Worm (Caenorhabditis elegans) whole organism, early embryonic: Measurements from ENCODE around the gene F16G10.1.

ENCODE experiments used
- F13C5.2 ChIP-seq: sonication (generic microtip); optimal IDR thresholded peaks from 2 replicates; lab custom pipeline; 2017; ENCODE audit warnings: mild to moderate bottlenecking, missing genetic modification characterization, inconsistent platforms, missing compliant biosample characterization
- aly-1 ChIP-seq: sonication (generic microtip); optimal IDR thresholded peaks from 2 replicates; lab custom pipeline; 2016; ENCODE audit warnings: missing genetic modification characterization, missing compliant biosample characterization
- ama-1 ChIP-seq: fragments of 150-350 bp; optimal IDR thresholded peaks from 2 replicates; lab custom pipeline; 2014
- ets-7 ChIP-seq: sonication (generic microtip); optimal IDR thresholded peaks from 2 replicates; lab custom pipeline; 2016; ENCODE audit warnings: missing genotype, missing genetic modification characterization, missing compliant biosample characterization
- hmg-4 ChIP-seq: fragments of 200-800 bp; sonication (Bioruptor generic); optimal IDR thresholded peaks from 2 replicates; lab custom pipeline; 2018; ENCODE audit warnings: mild to moderate bottlenecking, missing genetic modification characterization, missing compliant biosample characterization
- hnd-1 ChIP-seq: sonication (generic microtip); optimal IDR thresholded peaks from 2 replicates; lab custom pipeline; 2016; ENCODE audit warnings: missing genetic modification characterization, missing compliant biosample characterization
- pes-1 ChIP-seq: fragments of 200-800 bp; sonication (Bioruptor generic); IDR thresholded peaks from 2 replicates; pipeline ENCODE4 v1.3.6; 2022; ENCODE audit warnings: missing genetic modification reagents, missing genetic modification characterization, missing compliant biosample characterization
- scrt-1 ChIP-seq: fragments of 200-800 bp; sonication (Bioruptor generic); IDR thresholded peaks from 2 replicates; pipeline ENCODE4 v1.3.6; 2022; ENCODE audit warnings: missing genetic modification characterization, missing compliant biosample characterization
- tbx-11 ChIP-seq: fragments of 200-800 bp; sonication (Bioruptor generic); IDR thresholded peaks from 2 replicates; pipeline ENCODE4 v1.3.6; 2022; ENCODE audit warnings: missing genetic modification characterization, missing compliant biosample characterization
- tbx-37 ChIP-seq: fragments of 200-800 bp; sonication (Bioruptor generic); conservative IDR thresholded peaks from 2 replicates; pipeline ENCODE4 v1.3.6; 2022; ENCODE audit warnings: missing genetic modification reagents, missing genetic modification characterization, missing compliant biosample characterization
- tra-4 ChIP-seq: sonication (generic microtip); optimal IDR thresholded peaks from 2 replicates; lab custom pipeline; 2017; ENCODE audit warnings: missing genetic modification characterization, missing compliant biosample characterization

- TF ChIP-seq ets-7 (no peak), ama-1 (lab: Kevin White, UChicago) (no peak), aly-1 (no peak), tbx-37 (no peak), F13C5.2 (no peak), tbx-11 (GFP tag; lab: Robert Waterston, UW) (no peak), hnd-1 (no peak), hmg-4 (GFP tag; lab: Kevin White, UChicago) (no peak), scrt-1 (no peak), tra-4 (tag; lab: Kevin White, UChicago) (no peak), pes-1 (no peak)
Measured at ce11 chrII:2415439-2415838, 11.4 kb downstream of the F16G10.1 start, which contains the start of gene fbxa-4.
